Fruit fly (Drosophila melanogaster): ENCODE results near the gene CG14260.

The CG14260 gene

DNA sequence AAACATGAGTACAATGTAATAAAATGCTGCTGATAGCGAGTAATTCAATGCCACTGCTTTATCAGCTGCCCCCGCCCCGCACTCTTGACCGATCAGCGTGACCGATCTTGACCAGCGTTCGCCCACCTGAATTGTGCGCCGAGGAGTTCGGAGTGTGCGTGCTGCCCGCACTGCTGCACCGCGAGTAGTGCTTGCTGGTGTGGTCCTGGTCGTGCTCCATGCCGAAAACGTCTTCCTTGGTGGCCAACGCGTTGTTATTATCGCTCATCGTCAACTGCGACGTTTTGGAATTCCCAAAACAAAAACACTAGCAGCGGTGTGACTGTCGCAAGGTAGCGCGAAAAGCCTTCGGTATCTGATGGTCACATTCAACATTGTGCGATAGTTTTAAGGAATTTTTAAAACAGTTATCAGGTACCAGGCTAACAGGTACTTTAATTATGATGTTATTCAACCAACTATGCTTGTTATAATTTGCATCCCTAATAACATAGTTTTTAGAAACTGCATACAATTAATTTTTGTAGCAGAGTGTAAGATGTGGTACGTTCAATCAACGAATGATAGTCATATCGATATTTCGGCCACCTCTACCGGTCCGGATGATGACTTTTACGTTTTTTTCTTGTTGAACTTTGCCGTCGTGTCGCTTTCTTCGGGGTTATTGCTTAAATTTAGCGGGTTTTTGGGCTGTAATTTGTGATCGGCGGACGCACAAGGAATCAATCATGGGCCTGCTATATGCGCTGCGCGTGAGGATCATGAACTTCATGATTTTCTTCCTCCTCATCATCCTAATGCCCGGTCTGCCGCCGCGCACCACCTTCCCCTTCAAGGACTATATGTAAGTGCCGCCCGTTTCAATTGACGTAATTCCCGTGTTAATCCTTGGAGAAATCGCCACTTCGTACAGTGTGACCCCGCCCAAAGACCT is 23.2 kb downstream of the CG14260 start, which contains the start of the genes bigmax and Hmu (continued):
- TF ChIP-seq CG6854 (GFP tag; optimal IDR thresholded peaks at IDR 0.05), result no peak
- peak; percentile 90 for TF ChIP-seq CG1621 (tag; optimal IDR thresholded peaks at IDR 0.05)
- TF ChIP-seq CG34406 (GFP tag; optimal IDR thresholded peaks at IDR 0.05), result peak; percentile 71
- TF ChIP-seq CG3919 (GFP tag; optimal IDR thresholded peaks at IDR 0.05), result peak; percentile 80
- no peak for TF ChIP-seq Eip93F (GFP tag; optimal IDR thresholded peaks at IDR 0.05)
- TF ChIP-seq pdm3 (GFP tag; optimal IDR thresholded peaks at IDR 0.05), result peak; percentile 76
- peak; percentile 73 for TF ChIP-seq CG3032 (tag; optimal IDR thresholded peaks at IDR 0.05)
- peak; percentile 61 for TF ChIP-seq CG11762 (GFP tag; optimal IDR thresholded peaks at IDR 0.05; ENCODE audit: insufficient read depth)
- TF ChIP-seq fkh (GFP tag; optimal IDR thresholded peaks at IDR 0.05), result peak; percentile 31
- TF ChIP-seq CG32006 (GFP tag; optimal IDR thresholded peaks at IDR 0.05), result peak; percentile 77
- TF ChIP-seq CG11294 (GFP tag; IDR thresholded peaks at IDR 0.05), result peak; percentile 41; the same call in 1 of the 2 replicates
- TF ChIP-seq CG15336 (GFP tag; IDR thresholded peaks at IDR 0.05), result peak; percentile 40; the same call in 1 of the 2 replicates
- no peak for TF ChIP-seq Sox102F (GFP tag; optimal IDR thresholded peaks at IDR 0.05)
- no peak for TF ChIP-seq fd85E (GFP tag; optimal IDR thresholded peaks at IDR 0.05)
- peak; percentile 87 for TF ChIP-seq Hr39 (GFP tag; optimal IDR thresholded peaks at IDR 0.05)
- TF ChIP-seq fd59A (GFP tag; optimal IDR thresholded peaks at IDR 0.05), result peak; percentile 19
- peak; percentile 75 for TF ChIP-seq achi (GFP tag; optimal IDR thresholded peaks at IDR 0.05)
- peak; percentile 85 for TF ChIP-seq esn (GFP tag; optimal IDR thresholded peaks at IDR 0.05)
- peak; percentile 30 for TF ChIP-seq net (GFP tag; optimal IDR thresholded peaks at IDR 0.05)
- TF ChIP-seq Sox14 (GFP tag; optimal IDR thresholded peaks at IDR 0.05), result peak; percentile 88
- peak; percentile 89 for TF ChIP-seq lz (GFP tag; optimal IDR thresholded peaks at IDR 0.05)
- peak; percentile 71 for TF ChIP-seq CG11902 (GFP tag; optimal IDR thresholded peaks at IDR 0.05)
- TF ChIP-seq cyc (GFP tag; optimal IDR thresholded peaks at IDR 0.05), result peak; percentile 83
- peak; percentile 80 for TF ChIP-seq Sox15 (GFP tag; optimal IDR thresholded peaks at IDR 0.05)
- TF ChIP-seq Met (GFP tag; optimal IDR thresholded peaks at IDR 0.05), result peak; percentile 72
- peak in 1 of 2 experiments; percentile 69 for TF ChIP-seq ss (GFP tag; optimal IDR thresholded peaks at IDR 0.05)
- TF ChIP-seq dsx (GFP tag; optimal IDR thresholded peaks at IDR 0.05; ENCODE audit: poor library complexity, severe bottlenecking), result peak; percentile 85
- peak; percentile 77 for TF ChIP-seq acj6 (GFP tag; optimal IDR thresholded peaks at IDR 0.05)
- peak; percentile 89 for TF ChIP-seq Eip78C (GFP tag)
- peak; percentile 49 for TF ChIP-seq dac (GFP tag; optimal IDR thresholded peaks at IDR 0.05)
- TF ChIP-seq CG6276 (GFP tag; optimal IDR thresholded peaks at IDR 0.05), result no peak
- peak; percentile 92 for TF ChIP-seq CG31627 (GFP tag; optimal IDR thresholded peaks at IDR 0.05)
- TF ChIP-seq Hr4 (GFP tag; optimal IDR thresholded peaks at IDR 0.05), result peak; percentile 82
- TF ChIP-seq Gug (GFP tag; IDR thresholded peaks at IDR 0.05), result peak; percentile 72
- peak; percentile 80 for TF ChIP-seq Ets21C (GFP tag; optimal IDR thresholded peaks at IDR 0.05)
- TF ChIP-seq Hr38 (GFP tag; optimal IDR thresholded peaks at IDR 0.05), result no peak
- no peak for TF ChIP-seq CG9139 (GFP tag; optimal IDR thresholded peaks at IDR 0.05)
- TF ChIP-seq spab (GFP tag; optimal IDR thresholded peaks at IDR 0.05), result no peak
- TF ChIP-seq topi (GFP tag; optimal IDR thresholded peaks at IDR 0.05), result peak; percentile 77

DNA sequence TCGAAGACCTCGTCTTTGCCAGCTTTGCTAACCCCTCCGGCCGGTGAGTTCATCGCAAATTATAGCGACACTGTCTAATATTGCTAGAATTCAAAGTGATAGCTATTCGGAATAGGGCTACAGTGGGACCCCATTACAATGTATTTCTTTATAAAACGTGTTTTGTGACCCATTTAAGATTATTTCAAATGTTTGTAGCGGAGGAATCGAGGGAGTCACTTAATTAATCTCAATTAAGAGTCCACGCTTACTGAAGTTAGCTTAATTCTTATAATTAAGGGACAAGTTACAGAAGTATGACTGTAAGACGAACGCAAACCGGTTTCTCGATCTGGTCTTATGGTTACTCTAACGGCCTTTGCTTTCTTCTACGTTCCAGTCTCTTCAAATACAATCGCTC is 24.4 kb downstream of the CG14260 start:
- peak; percentile 10 for TF ChIP-seq cyc (GFP tag; optimal IDR thresholded peaks at IDR 0.05)
- TF ChIP-seq CG6163 (GFP tag; IDR thresholded peaks at IDR 0.05), result peak; percentile 68; the same call in 2 of the 3 replicates
- TF ChIP-seq Ets96B (tag; optimal IDR thresholded peaks at IDR 0.05), result no peak
- peak; percentile 1 for TF ChIP-seq net (GFP tag; optimal IDR thresholded peaks at IDR 0.05)
- TF ChIP-seq Sox102F (GFP tag; optimal IDR thresholded peaks at IDR 0.05), result no peak
- no peak for TF ChIP-seq topi (GFP tag; optimal IDR thresholded peaks at IDR 0.05)
- no peak for TF ChIP-seq Hr38 (GFP tag; optimal IDR thresholded peaks at IDR 0.05)
- TF ChIP-seq Sox14 (GFP tag; optimal IDR thresholded peaks at IDR 0.05), result peak; percentile 44
- TF ChIP-seq Ets21C (GFP tag; optimal IDR thresholded peaks at IDR 0.05), result no peak
- TF ChIP-seq CG7368 (GFP tag; optimal IDR thresholded peaks at IDR 0.05), result no peak
- TF ChIP-seq CG9139 (GFP tag; optimal IDR thresholded peaks at IDR 0.05), result no peak
- no peak for TF ChIP-seq CG10631 (GFP tag; optimal IDR thresholded peaks at IDR 0.05)
- TF ChIP-seq esn (GFP tag; optimal IDR thresholded peaks at IDR 0.05), result peak; percentile 31
- TF ChIP-seq Gug (GFP tag; IDR thresholded peaks at IDR 0.05), result 0 out of 2 replicates have a peak, but pooled peaks have one; percentile 17
- TF ChIP-seq CG8319 (GFP tag; optimal IDR thresholded peaks at IDR 0.05), result no peak
- TF ChIP-seq Smox (GFP tag; optimal IDR thresholded peaks at IDR 0.05), result no peak
- TF ChIP-seq CG16779 (tag; optimal IDR thresholded peaks at IDR 0.05), result peak; percentile 12
- no peak for TF ChIP-seq ss (GFP tag; optimal IDR thresholded peaks at IDR 0.05)
- TF ChIP-seq vri (GFP tag; optimal IDR thresholded peaks at IDR 0.05), result no peak
- TF ChIP-seq CG8119 (GFP tag; IDR thresholded peaks at IDR 0.05), result no peak; the same call in 2 of the 3 replicates
- no peak for TF ChIP-seq CG11902 (GFP tag; optimal IDR thresholded peaks at IDR 0.05)
